Worm (Caenorhabditis elegans) whole organism, L4 larva: ENCODE data around the gene H20J04.4.

ENCODE experiments used
- F10B5.3 ChIP-seq: sonication (generic microtip); optimal IDR thresholded peaks from 2 replicates; lab custom pipeline; 2016; ENCODE audit warnings: mild to moderate bottlenecking, missing genetic modification characterization, missing compliant biosample characterization
- F37D6.2 ChIP-seq: sonication (generic microtip); optimal IDR thresholded peaks from 2 replicates; lab custom pipeline; 2016; ENCODE audit warnings: mild to moderate bottlenecking, missing genetic modification characterization, missing compliant biosample characterization
- F44E2.7 ChIP-seq: fragments of 200-800 bp; sonication (Bioruptor generic); IDR thresholded peaks from 2 replicates; pipeline ENCODE4 v2.1.2; 2022; ENCODE audit warnings: missing genetic modification characterization, missing compliant biosample characterization
- F49E8.2 ChIP-seq: sonication (generic microtip); optimal IDR thresholded peaks from 2 replicates; lab custom pipeline; 2016; ENCODE audit warnings: missing compliant biosample characterization, mild to moderate bottlenecking, missing genetic modification characterization, borderline replicate concordance
- Y48G9A.11 ChIP-seq: fragments of 200-800 bp; sonication (Bioruptor generic); IDR thresholded peaks from 2 replicates; pipeline ENCODE4 v1.3.6; 2022; ENCODE audit warnings: missing genetic modification reagents, missing genetic modification characterization, missing compliant biosample characterization
- aha-1 ChIP-seq: fragments of 150-350 bp; peaks from one replicate; lab custom pipeline; 2014; ENCODE audit warnings: missing biosample characterization, missing genetic modification characterization
- ama-1 ChIP-seq: fragments of 150-350 bp; optimal IDR thresholded peaks from 2 replicates; lab custom pipeline; 2014; ENCODE audit warnings: inconsistent platforms, mixed read lengths
- attf-4 ChIP-seq: sonication (generic microtip); optimal IDR thresholded peaks from 3 replicates; lab custom pipeline; 2017; ENCODE audit warnings: missing biosample characterization, missing genetic modification characterization
- ceh-20 ChIP-seq: fragments of 200-800 bp; sonication (Bioruptor generic); IDR thresholded peaks from 2 replicates; pipeline ENCODE4 v1.3.6; 2022; ENCODE audit warnings: missing genetic modification reagents, missing genetic modification characterization, missing compliant biosample characterization
- ceh-32 ChIP-seq: sonication (generic microtip); optimal IDR thresholded peaks from 2 replicates; lab custom pipeline; 2016; ENCODE audit warnings: mild to moderate bottlenecking, missing genetic modification characterization, missing compliant biosample characterization; ENCODE audit not compliant: poor library complexity
- ceh-62 ChIP-seq: sonication (generic microtip); optimal IDR thresholded peaks from 2 replicates; lab custom pipeline; 2017; ENCODE audit warnings: missing biosample characterization, missing genetic modification characterization
- ces-1 ChIP-seq: fragments of 150-350 bp; sonication (generic microtip); optimal IDR thresholded peaks from 4 replicates; lab custom pipeline; 2014; ENCODE audit warnings: missing biosample characterization, missing genetic modification reagents, missing genetic modification characterization
- cey-2 ChIP-seq: sonication (generic microtip); optimal IDR thresholded peaks from 3 replicates; lab custom pipeline; 2017; ENCODE audit warnings: missing genetic modification characterization, mild to moderate bottlenecking, missing compliant biosample characterization, antibody characterized with exemption, borderline replicate concordance; ENCODE audit not compliant: insufficient read depth
- dmd-9 ChIP-seq: fragments of 200-800 bp; sonication (Bioruptor generic); IDR thresholded peaks from 2 replicates; pipeline ENCODE4 v1.3.6; 2022; ENCODE audit warnings: missing genetic modification reagents, missing genetic modification characterization, missing compliant biosample characterization
- fkh-10 ChIP-seq: fragments of 150-350 bp; optimal IDR thresholded peaks from 2 replicates; lab custom pipeline; 2014; ENCODE audit warnings: missing biosample characterization, missing genetic modification reagents, missing genetic modification characterization
- hif-1 ChIP-seq, 2 experiments: sonication (generic microtip); optimal IDR thresholded peaks; 2 replicates each; lab custom pipeline; 2016 to 2017; ENCODE audit warnings: missing compliant biosample characterization in 2 of 2, missing genetic modification characterization in 2 of 2, missing genetic modification reagents in 2 of 2, missing genotype in 2 of 2, mild to moderate bottlenecking in 1 of 2
- hlh-30 ChIP-seq: sonication (generic microtip); optimal IDR thresholded peaks from 2 replicates; lab custom pipeline; 2017; ENCODE audit warnings: antibody characterized with exemption, mild to moderate bottlenecking, missing genetic modification characterization, missing compliant biosample characterization; ENCODE audit not compliant: insufficient read depth
- lin-39 ChIP-seq: fragments of 150-350 bp; optimal IDR thresholded peaks from 2 replicates; lab custom pipeline; 2014; ENCODE audit warnings: missing biosample characterization, missing genetic modification reagents, missing genetic modification characterization
- mdl-1 ChIP-seq, 2 experiments: fragments of 150-350 bp in 1 of 2; sonication (generic microtip) in 1 of 2; optimal IDR thresholded peaks; 2 replicates each; lab custom pipeline; 2014 to 2017; ENCODE audit warnings: missing biosample characterization in 2 of 2, missing genetic modification characterization in 2 of 2
- mes-2 ChIP-seq: sonication (generic microtip); optimal IDR thresholded peaks from 2 replicates; lab custom pipeline; 2016; ENCODE audit warnings: missing genotype, mild to moderate bottlenecking, missing genetic modification characterization, missing compliant biosample characterization; ENCODE audit not compliant: poor library complexity, severe bottlenecking
- nhr-111 ChIP-seq: fragments of 200-800 bp; sonication (Bioruptor generic); optimal IDR thresholded peaks from 2 replicates; lab custom pipeline; 2018; ENCODE audit warnings: mild to moderate bottlenecking, missing genetic modification characterization, missing compliant biosample characterization
- nhr-25 ChIP-seq: sonication (generic microtip); optimal IDR thresholded peaks from 2 replicates; lab custom pipeline; 2017; ENCODE audit warnings: missing genetic modification characterization, mild to moderate bottlenecking, missing compliant biosample characterization, antibody characterized with exemption, moderate library complexity, borderline replicate concordance; ENCODE audit not compliant: insufficient read depth
- nhr-41 ChIP-seq: fragments of 200-800 bp; sonication (Bioruptor generic); IDR thresholded peaks from 2 replicates; pipeline ENCODE4 v1.3.6; 2022; ENCODE audit warnings: missing genetic modification reagents, missing genetic modification characterization, missing compliant biosample characterization
- nhr-42 ChIP-seq: fragments of 200-800 bp; sonication (Bioruptor generic); IDR thresholded peaks from 2 replicates; pipeline ENCODE4 v1.3.6; 2022; ENCODE audit warnings: missing genetic modification characterization, missing compliant biosample characterization
- nhr-48 ChIP-seq: sonication (generic microtip); optimal IDR thresholded peaks from 2 replicates; lab custom pipeline; 2016; ENCODE audit warnings: mild to moderate bottlenecking, missing genetic modification characterization, missing compliant biosample characterization
- rbr-2 ChIP-seq: sonication (generic microtip); optimal IDR thresholded peaks from 2 replicates; lab custom pipeline; 2016; ENCODE audit warnings: missing genotype, missing genetic modification characterization, missing compliant biosample characterization
- snpc-1.2 ChIP-seq: fragments of 200-800 bp; sonication (Bioruptor generic); IDR thresholded peaks from 2 replicates; pipeline ENCODE4 v1.3.6; 2022; ENCODE audit warnings: missing genetic modification reagents, missing genetic modification characterization, missing compliant biosample characterization
- spr-1 ChIP-seq: sonication (generic microtip); optimal IDR thresholded peaks from 2 replicates; lab custom pipeline; 2016; ENCODE audit warnings: mild to moderate bottlenecking, missing genetic modification characterization, missing compliant biosample characterization
- spr-3 ChIP-seq: fragments of 200-800 bp; sonication (Bioruptor generic); optimal IDR thresholded peaks from 2 replicates; lab custom pipeline; 2018; ENCODE audit warnings: mild to moderate bottlenecking, missing genetic modification characterization, missing compliant biosample characterization
- tag-97 ChIP-seq: fragments of 200-800 bp; sonication (Bioruptor generic); IDR thresholded peaks from 2 replicates; pipeline ENCODE4 v1.3.6; 2022; ENCODE audit warnings: missing genetic modification characterization, missing compliant biosample characterization
- tra-1 ChIP-seq: fragments of 200-800 bp; sonication (Bioruptor generic); IDR thresholded peaks from 2 replicates; pipeline ENCODE4 v1.3.6; 2022; ENCODE audit warnings: missing genetic modification reagents, missing genetic modification characterization, missing compliant biosample characterization
- unc-130 ChIP-seq: sonication (generic microtip); optimal IDR thresholded peaks from 2 replicates; lab custom pipeline; 2016; ENCODE audit warnings: missing genetic modification reagents, missing genetic modification characterization, missing compliant biosample characterization
- unc-62 ChIP-seq, 3 experiments: fragments of 150-350 bp in 1 of 3; sonication (generic microtip); optimal IDR thresholded peaks in 2 of 3; peaks in 1 of 3; 1 replicate in 1 of 3; 2 replicates in 2 of 3; lab custom pipeline; 2014 to 2017; ENCODE audit warnings: missing biosample characterization in 3 of 3, missing genetic modification characterization in 3 of 3, missing genetic modification reagents in 3 of 3, missing genotype in 1 of 3
- zag-1 ChIP-seq: fragments of 150-350 bp; optimal IDR thresholded peaks from 2 replicates; lab custom pipeline; 2014; ENCODE audit warnings: missing biosample characterization, missing genetic modification characterization
- zip-11 ChIP-seq: fragments of 200-800 bp; sonication (Bioruptor generic); IDR thresholded peaks from 2 replicates; pipeline ENCODE4 v1.3.6; 2022; ENCODE audit warnings: missing genetic modification characterization, missing compliant biosample characterization

H20J04.4 gene

DNA sequence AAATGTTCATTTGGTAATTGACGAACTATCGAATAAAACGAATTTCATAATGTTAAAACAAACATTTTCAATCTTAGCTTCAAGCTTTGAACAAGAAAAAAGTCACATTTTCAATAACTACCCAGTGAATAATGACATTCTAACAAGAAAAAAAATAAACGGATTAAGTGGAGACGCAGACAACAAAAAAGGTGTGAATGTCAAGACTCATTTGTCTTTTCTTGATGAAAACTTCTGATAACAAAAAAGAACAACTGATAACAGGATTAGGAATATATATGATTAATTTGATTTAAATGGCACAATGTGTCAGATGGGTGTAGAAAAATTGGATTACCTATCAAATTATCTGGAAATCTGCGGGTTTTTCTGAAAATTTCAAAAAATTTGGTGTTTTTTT is 40.2 kb upstream of the H20J04.4 start (continued):
- TF ChIP-seq F49E8.2 (tag; lab: Kevin White, UChicago): no peak
- no peak for TF ChIP-seq aha-1 (tag; lab: Kevin White, UChicago)
- no peak for TF ChIP-seq attf-4 (tag; lab: Kevin White, UChicago)
- no peak for TF ChIP-seq ama-1 (lab: Kevin White, UChicago)

DNA sequence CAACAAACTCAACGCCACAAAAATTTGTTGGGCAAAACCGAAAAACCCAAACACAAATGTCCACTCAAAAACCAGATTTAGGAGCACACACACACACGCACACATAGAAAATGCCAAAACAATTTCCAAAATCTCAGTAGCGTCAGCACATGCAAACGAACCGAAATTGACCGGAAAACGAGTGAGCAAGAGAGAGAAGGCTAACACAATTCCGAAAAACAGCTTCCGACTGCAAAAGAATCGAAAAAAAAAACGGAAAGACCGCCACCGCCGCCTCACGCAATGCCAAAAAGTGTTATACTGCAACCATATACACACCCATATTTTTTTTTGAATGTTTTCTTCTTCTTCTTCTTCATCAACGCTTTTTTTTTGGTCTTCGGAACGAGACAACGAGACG is 37.0 kb upstream of the H20J04.4 start:
- TF ChIP-seq nhr-48 (tag; lab: Kevin White, UChicago): no peak
- no peak for TF ChIP-seq mdl-1 (tag; optimal IDR thresholded peaks at IDR 0.05; lab: Kevin White, UChicago)
- no peak for TF ChIP-seq hlh-30
- TF ChIP-seq nhr-42 (GFP tag; lab: Robert Waterston, UW): no peak
- TF ChIP-seq Y48G9A.11 (GFP tag; lab: Robert Waterston, UW): no peak
- peak; percentile 4 for TF ChIP-seq ces-1 (GFP tag; lab: Kevin White, UChicago)
- no peak for TF ChIP-seq cey-2 (tag; lab: Kevin White, UChicago)
- TF ChIP-seq spr-1 (tag; lab: Kevin White, UChicago): no peak
- no peak for TF ChIP-seq attf-4 (tag; lab: Kevin White, UChicago)
- TF ChIP-seq mes-2: no peak
- no peak for TF ChIP-seq F37D6.2 (tag; lab: Kevin White, UChicago)
- TF ChIP-seq fkh-10 (GFP tag; lab: Kevin White, UChicago): peak; percentile 10
- no peak for TF ChIP-seq ceh-20 (GFP tag; lab: Robert Waterston, UW)

DNA sequence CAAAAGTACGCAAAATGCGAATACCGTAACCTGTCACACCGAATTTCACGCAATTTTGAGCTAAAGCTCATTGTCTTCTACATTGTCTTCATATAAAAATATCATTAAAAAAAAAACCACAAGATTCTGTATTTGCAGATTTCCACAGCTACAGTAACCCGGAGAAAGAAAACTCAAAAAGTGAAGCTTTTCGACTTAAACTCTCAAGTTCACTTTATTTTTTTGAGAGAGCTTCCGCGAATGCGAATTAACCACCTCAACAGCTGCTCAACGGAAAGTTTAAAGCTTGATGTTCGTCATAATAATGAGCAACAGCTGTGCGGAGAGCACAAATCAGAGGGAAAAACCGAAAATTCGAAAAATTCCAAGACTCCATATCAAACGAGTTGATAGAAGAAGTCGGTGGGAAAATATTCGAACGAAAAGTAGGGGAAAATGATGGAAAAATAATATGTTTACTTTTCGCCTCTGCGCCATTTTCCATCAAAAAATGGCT is 35.7 kb upstream of the H20J04.4 start:
- TF ChIP-seq hlh-30 (no peak), aha-1 (tag; lab: Kevin White, UChicago) (peak; percentile 64), unc-62 (GFP tag; optimal IDR thresholded peaks at IDR 0.05 in 1 of 2; lab: Kevin White, UChicago) (peak in 1 of 2 experiments; percentile 55), unc-62 (tag; optimal IDR thresholded peaks at IDR 0.05; lab: Kevin White, UChicago) (no peak), F37D6.2 (tag; lab: Kevin White, UChicago) (no peak), tag-97 (no peak)
- TF ChIP-seq, all 104 proteins: peak for 2

DNA sequence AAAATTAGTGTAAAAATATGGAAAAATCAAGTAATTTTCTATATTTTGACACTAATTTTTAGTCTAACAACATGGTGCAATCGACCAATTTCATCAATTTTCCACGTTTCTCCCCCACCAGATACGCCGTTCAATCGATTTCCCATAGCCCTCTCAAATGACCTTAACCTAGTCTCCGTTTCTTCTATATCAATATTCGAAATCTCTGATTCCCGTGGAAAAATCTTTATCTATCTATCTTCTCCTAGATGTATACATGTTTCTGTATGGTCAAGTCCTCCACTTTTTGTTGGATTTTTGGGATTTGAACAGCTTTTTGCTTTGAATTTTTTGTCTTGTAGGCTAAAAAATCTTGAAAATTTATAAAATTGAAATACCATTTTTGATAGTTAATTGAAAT is 34.6 kb upstream of the H20J04.4 start:
- TF ChIP-seq zag-1 (tag; lab: Kevin White, UChicago) (no peak), nhr-111 (GFP tag; lab: Kevin White, UChicago) (no peak), snpc-1.2 (GFP tag; lab: Robert Waterston, UW) (no peak), nhr-25 (tag; lab: Kevin White, UChicago) (no peak), zip-11 (GFP tag; lab: Robert Waterston, UW) (no peak), ceh-32 (no peak), tra-1 (no peak), nhr-41 (GFP tag; lab: Robert Waterston, UW) (no peak), F44E2.7 (GFP tag; lab: Robert Waterston, UW) (no peak), F10B5.3 (no peak), lin-39 (no peak)
- TF ChIP-seq, all 104 proteins: peak for 0

DNA sequence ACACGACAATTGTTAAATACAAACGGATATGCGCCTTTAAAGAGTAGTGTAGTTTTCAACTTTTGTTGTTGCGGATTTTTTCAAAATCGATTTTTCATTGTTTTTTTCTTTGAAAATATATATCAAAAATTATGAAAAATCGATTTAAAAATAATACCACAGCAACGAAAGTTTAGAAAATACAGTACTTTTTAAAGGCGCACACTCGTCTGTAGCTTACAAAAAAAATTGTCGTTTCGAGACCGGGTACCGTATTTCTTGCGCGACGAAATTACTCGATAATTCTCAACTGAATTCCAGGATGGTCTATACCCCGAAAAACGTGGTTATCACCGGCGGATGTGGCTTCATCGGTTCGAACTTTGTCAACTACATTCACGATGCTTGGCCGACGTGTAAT is 34.0 kb upstream of the H20J04.4 start, which contains the start of gene rml-4:
rml-4 (plus strand) TSS at position 301 of the 400 bp plus-strand sequence.
- TF ChIP-seq dmd-9 (GFP tag; lab: Robert Waterston, UW): no peak
- TF ChIP-seq zag-1 (tag; lab: Kevin White, UChicago): no peak
- TF ChIP-seq tra-1: no peak
- TF ChIP-seq spr-3 (GFP tag; lab: Kevin White, UChicago): no peak
- TF ChIP-seq rbr-2 (tag; lab: Kevin White, UChicago): no peak
- TF ChIP-seq snpc-1.2 (GFP tag; lab: Robert Waterston, UW): no peak
- no peak for TF ChIP-seq hif-1 (tag; optimal IDR thresholded peaks at IDR 0.05; lab: Kevin White, UChicago)
- TF ChIP-seq F44E2.7 (GFP tag; lab: Robert Waterston, UW): no peak
- no peak for TF ChIP-seq mdl-1 (tag; optimal IDR thresholded peaks at IDR 0.05; lab: Kevin White, UChicago)
- TF ChIP-seq Y48G9A.11 (GFP tag; lab: Robert Waterston, UW): no peak
- TF ChIP-seq ceh-62 (tag; lab: Kevin White, UChicago): no peak
- no peak for TF ChIP-seq unc-130 (GFP tag; lab: Kevin White, UChicago)
